Worm (Caenorhabditis elegans): ENCODE data around the gene str-185.

str-185 gene

ce11 chrIV:4437825-4438224, 8.0 kb upstream of the str-185 start:
- TF ChIP-seq sdz-12 (GFP tag; optimal IDR thresholded peaks at IDR 0.05) (no peak), T26A8.4 (GFP tag; IDR thresholded peaks at IDR 0.05) (no peak), pqm-1 (tag; optimal IDR thresholded peaks at IDR 0.05) (no peak), lir-3 (tag; optimal IDR thresholded peaks at IDR 0.05) (no peak), saeg-2 (GFP tag; IDR thresholded peaks at IDR 0.05) (no peak), nhr-42 (GFP tag; IDR thresholded peaks at IDR 0.05) (no peak), daf-16 (GFP tag; optimal IDR thresholded peaks at IDR 0.05) (no peak), daf-16 (tag; optimal IDR thresholded peaks at IDR 0.05) (no peak), dmd-9 (GFP tag; IDR thresholded peaks at IDR 0.05) (no peak), lin-15B (tag; optimal IDR thresholded peaks at IDR 0.05) (no peak), egl-27 (tag; optimal IDR thresholded peaks at IDR 0.05) (no peak), ceh-28 (tag; optimal IDR thresholded peaks at IDR 0.05) (no peak), lin-13 (GFP tag; optimal IDR thresholded peaks at IDR 0.05) (no peak), T20F7.1 (GFP tag; optimal IDR thresholded peaks at IDR 0.05) (no peak), F37D6.2 (tag; optimal IDR thresholded peaks at IDR 0.05) (no peak), daf-12 (tag; optimal IDR thresholded peaks at IDR 0.05) (no peak)

- no peak for TF ChIP-seq zfp-3 (GFP tag; conservative IDR thresholded peaks at IDR 0.05)
- no peak for TF ChIP-seq egl-27 (tag; optimal IDR thresholded peaks at IDR 0.05)
- TF ChIP-seq saeg-2 (GFP tag; IDR thresholded peaks at IDR 0.05), result no peak
- TF ChIP-seq fkh-10 (GFP tag; optimal IDR thresholded peaks at IDR 0.05), result no peak
- no peak for TF ChIP-seq zip-11 (GFP tag; IDR thresholded peaks at IDR 0.05)
- no peak for TF ChIP-seq mes-2 (tag; optimal IDR thresholded peaks at IDR 0.05; ENCODE audit: poor library complexity, severe bottlenecking)
- TF ChIP-seq lim-7 (GFP tag; IDR thresholded peaks at IDR 0.05), result no peak
- no peak for TF ChIP-seq ceh-20 (GFP tag; IDR thresholded peaks at IDR 0.05)
- no peak for TF ChIP-seq lin-1 (GFP tag; IDR thresholded peaks at IDR 0.05)
Observed at ce11 chrIV:4434441-4435084, 4.8 kb upstream of the str-185 start, which contains the start of the genes R08C7.8 and R08C7.4. R08C7.8 (minus strand) TSS chrIV:4434541. R08C7.4 (plus strand) TSS chrIV:4435034.

- TF ChIP-seq nhr-42 (GFP tag; IDR thresholded peaks at IDR 0.05) (no peak), mxl-2 (GFP tag; conservative IDR thresholded peaks at IDR 0.05) (no peak), tag-97 (GFP tag; IDR thresholded peaks at IDR 0.05) (no peak), ceh-44 (GFP tag; IDR thresholded peaks at IDR 0.05) (no peak), hmg-1.1 (GFP tag; IDR thresholded peaks at IDR 0.05) (no peak), unc-62 (GFP tag; optimal IDR thresholded peaks at IDR 0.05 in 1 of 2) (peak in 1 of 2 experiments; percentile 55), unc-62 (tag; optimal IDR thresholded peaks at IDR 0.05) (no peak)
Observed at ce11 chrIV:4423885-4424284, 5.9 kb downstream of the str-185 start.

ce11 chrIV:4423026-4423425, 6.8 kb downstream of the str-185 start:
- TF ChIP-seq unc-62 (GFP tag; optimal IDR thresholded peaks at IDR 0.05 in 1 of 2), result peak in 1 of 2 experiments; percentile 95
- no peak for TF ChIP-seq unc-62 (tag; optimal IDR thresholded peaks at IDR 0.05)
- TF ChIP-seq nhr-28 (tag; optimal IDR thresholded peaks at IDR 0.05), result no peak

ce11 chrIV:4422029-4422428, 7.8 kb downstream of the str-185 start, which contains the start of gene clec-175:
clec-175 (plus strand) TSS chrIV:4422329.
- TF ChIP-seq mdl-1 (tag; optimal IDR thresholded peaks at IDR 0.05) (no peak), lin-1 (GFP tag; IDR thresholded peaks at IDR 0.05) (no peak), madf-9 (GFP tag; conservative IDR thresholded peaks at IDR 0.05) (no peak), lin-13 (GFP tag; optimal IDR thresholded peaks at IDR 0.05) (no peak), mxl-3 (GFP tag; optimal IDR thresholded peaks at IDR 0.05) (no peak), T20F7.1 (GFP tag; optimal IDR thresholded peaks at IDR 0.05) (no peak), dmd-9 (GFP tag; IDR thresholded peaks at IDR 0.05) (no peak), rbr-2 (tag; optimal IDR thresholded peaks at IDR 0.05) (no peak), ceh-82 (tag; optimal IDR thresholded peaks at IDR 0.05) (no peak), duxl-1 (tag; optimal IDR thresholded peaks at IDR 0.05; ENCODE audit: poor library complexity) (no peak), nhr-48 (tag; optimal IDR thresholded peaks at IDR 0.05) (no peak), arid-1 (GFP tag; conservative IDR thresholded peaks at IDR 0.05) (no peak), nhr-11 (tag; optimal IDR thresholded peaks at IDR 0.05) (no peak), mep-1 (tag; optimal IDR thresholded peaks at IDR 0.05) (no peak), tag-97 (GFP tag; IDR thresholded peaks at IDR 0.05) (no peak), pha-4 (GFP tag; IDR thresholded peaks at IDR 0.05) (no peak), pha-4 (tag; optimal IDR thresholded peaks at IDR 0.05) (no peak), egl-43 (GFP tag; IDR thresholded peaks at IDR 0.05) (no peak), daf-12 (tag; optimal IDR thresholded peaks at IDR 0.05) (no peak), unc-130 (GFP tag; optimal IDR thresholded peaks at IDR 0.05) (no peak), zip-11 (GFP tag; IDR thresholded peaks at IDR 0.05) (no peak)
